Worm (Caenorhabditis elegans): ENCODE data around the gene Y59H11AM.4.

ce11 chrIV:8611886-8612542, 41.9 kb upstream of the Y59H11AM.4 start, which contains the start of the genes F42A9.17 and cyp-33E2:
- no peak for TF ChIP-seq ceh-13 (GFP tag; optimal IDR thresholded peaks at IDR 0.05)
- no peak for TF ChIP-seq ama-1 (optimal IDR thresholded peaks at IDR 0.05)
- no peak for TF ChIP-seq hnd-1 (tag; optimal IDR thresholded peaks at IDR 0.05)
- TF ChIP-seq pes-1 (GFP tag; IDR thresholded peaks at IDR 0.05): no peak
- TF ChIP-seq aly-1 (tag; optimal IDR thresholded peaks at IDR 0.05): no peak
- TF ChIP-seq tra-4 (tag; optimal IDR thresholded peaks at IDR 0.05): no peak
- TF ChIP-seq flt-1 (GFP tag; IDR thresholded peaks at IDR 0.05): no peak
- no peak for TF ChIP-seq hmg-4 (GFP tag; optimal IDR thresholded peaks at IDR 0.05)
- TF ChIP-seq ets-7 (tag; optimal IDR thresholded peaks at IDR 0.05): no peak
- TF ChIP-seq tbx-11 (GFP tag; IDR thresholded peaks at IDR 0.05): no peak
- no peak for TF ChIP-seq sea-1 (GFP tag; conservative IDR thresholded peaks at IDR 0.05)
- no peak for TF ChIP-seq scrt-1 (GFP tag; IDR thresholded peaks at IDR 0.05)
- TF ChIP-seq tbx-37 (GFP tag; conservative IDR thresholded peaks at IDR 0.05): no peak

All from whole organism, early embryonic.